Worm (Caenorhabditis elegans) whole organism, late embryonic: ENCODE measurements around the gene srsx-32.

Source experiments
- C08G9.2 ChIP-seq: sonication (generic microtip); optimal IDR thresholded peaks from 2 replicates; lab custom pipeline; 2016; ENCODE audit warnings: mild to moderate bottlenecking, missing genetic modification characterization, moderate library complexity, missing compliant biosample characterization
- K02D7.2 ChIP-seq: sonication (generic microtip); optimal IDR thresholded peaks from 2 replicates; lab custom pipeline; 2017; ENCODE audit warnings: mild to moderate bottlenecking, missing genetic modification characterization, missing compliant biosample characterization
- K09A11.1 ChIP-seq: sonication (generic microtip); optimal IDR thresholded peaks from 2 replicates; lab custom pipeline; 2017; ENCODE audit warnings: antibody characterized with exemption, mild to moderate bottlenecking, missing genetic modification characterization, missing compliant biosample characterization; ENCODE audit not compliant: insufficient read depth
- T23F11.4 ChIP-seq: fragments of 200-800 bp; sonication (Bioruptor generic); optimal IDR thresholded peaks from 2 replicates; lab custom pipeline; 2018; ENCODE audit warnings: mild to moderate bottlenecking, missing genetic modification characterization, missing compliant biosample characterization
- Y22D7AL.16 ChIP-seq: sonication (generic microtip); optimal IDR thresholded peaks from 2 replicates; lab custom pipeline; 2016; ENCODE audit warnings: missing genetic modification characterization, missing compliant biosample characterization
- ceh-18 ChIP-seq: sonication (generic microtip); optimal IDR thresholded peaks from 2 replicates; lab custom pipeline; 2016; ENCODE audit warnings: missing genetic modification characterization, missing compliant biosample characterization
- ceh-22 ChIP-seq: sonication (generic microtip); optimal IDR thresholded peaks from 2 replicates; lab custom pipeline; 2017; ENCODE audit warnings: missing biosample characterization, missing genetic modification characterization
- ceh-24 ChIP-seq: sonication (generic microtip); optimal IDR thresholded peaks from 2 replicates; lab custom pipeline; 2016; ENCODE audit warnings: mild to moderate bottlenecking, missing genetic modification characterization, missing compliant biosample characterization
- ceh-30 ChIP-seq: fragments of 150-350 bp; optimal IDR thresholded peaks from 2 replicates; lab custom pipeline; 2014; ENCODE audit warnings: missing biosample characterization, missing genetic modification characterization
- ceh-31 ChIP-seq: sonication (generic microtip); optimal IDR thresholded peaks from 2 replicates; lab custom pipeline; 2016; ENCODE audit warnings: missing genetic modification characterization, missing compliant biosample characterization
- ceh-45 ChIP-seq: fragments of 200-800 bp; sonication (Bioruptor generic); IDR thresholded peaks from 2 replicates; pipeline ENCODE4 v1.3.6; 2022; ENCODE audit warnings: missing genetic modification reagents, missing genetic modification characterization, missing compliant biosample characterization
- ceh-48 ChIP-seq: sonication (generic microtip); optimal IDR thresholded peaks from 2 replicates; lab custom pipeline; 2016; ENCODE audit warnings: missing genetic modification characterization, inconsistent platforms, missing compliant biosample characterization
- ceh-9 ChIP-seq: sonication (generic microtip); optimal IDR thresholded peaks from 2 replicates; lab custom pipeline; 2016; ENCODE audit warnings: mild to moderate bottlenecking, missing genetic modification characterization, inconsistent platforms, missing compliant biosample characterization
- dmd-4 ChIP-seq: sonication (generic microtip); optimal IDR thresholded peaks from 2 replicates; lab custom pipeline; 2016; ENCODE audit warnings: borderline replicate concordance, missing genetic modification characterization, missing compliant biosample characterization
- dve-1 ChIP-seq: sonication (generic microtip); optimal IDR thresholded peaks from 2 replicates; lab custom pipeline; 2017; ENCODE audit warnings: antibody characterized with exemption, mild to moderate bottlenecking, missing genetic modification characterization, missing compliant biosample characterization
- elt-2 ChIP-seq: sonication (generic microtip); optimal IDR thresholded peaks from 2 replicates; lab custom pipeline; 2016; ENCODE audit warnings: missing genetic modification reagents, missing genetic modification characterization, missing compliant biosample characterization
- elt-4 ChIP-seq: sonication (generic microtip); optimal IDR thresholded peaks from 2 replicates; lab custom pipeline; 2016; ENCODE audit warnings: missing genetic modification characterization, missing compliant biosample characterization
- ets-4 ChIP-seq: sonication (generic microtip); optimal IDR thresholded peaks from 2 replicates; lab custom pipeline; 2016; ENCODE audit warnings: missing genetic modification characterization, missing compliant biosample characterization
- fkh-10 ChIP-seq: fragments of 150-350 bp; optimal IDR thresholded peaks from 2 replicates; lab custom pipeline; 2014; ENCODE audit warnings: missing biosample characterization, missing genetic modification reagents, missing genetic modification characterization
- fkh-6 ChIP-seq: sonication (generic microtip); optimal IDR thresholded peaks from 2 replicates; lab custom pipeline; 2016; ENCODE audit warnings: missing genetic modification characterization, missing compliant biosample characterization
- hlh-13 ChIP-seq: fragments of 200-800 bp; sonication (Bioruptor generic); optimal IDR thresholded peaks from 2 replicates; lab custom pipeline; 2018; ENCODE audit warnings: mild to moderate bottlenecking, missing genetic modification characterization, missing compliant biosample characterization
- hlh-15 ChIP-seq: sonication (generic microtip); optimal IDR thresholded peaks from 2 replicates; lab custom pipeline; 2016; ENCODE audit warnings: missing genetic modification characterization, missing compliant biosample characterization
- hlh-8 ChIP-seq: sonication (generic microtip); optimal IDR thresholded peaks from 2 replicates; lab custom pipeline; 2016; ENCODE audit warnings: missing genotype, missing genetic modification characterization, missing compliant biosample characterization
- madf-2 ChIP-seq: sonication (generic microtip); optimal IDR thresholded peaks from 2 replicates; lab custom pipeline; 2017; ENCODE audit warnings: missing genetic modification characterization, missing compliant biosample characterization
- mec-3 ChIP-seq: sonication (generic microtip); optimal IDR thresholded peaks from 2 replicates; lab custom pipeline; 2016; ENCODE audit warnings: borderline replicate concordance, missing genetic modification characterization, missing compliant biosample characterization
- nhr-11 ChIP-seq: fragments of 150-350 bp; optimal IDR thresholded peaks from 2 replicates; lab custom pipeline; 2014; ENCODE audit warnings: missing biosample characterization, missing genetic modification characterization
- npax-4 ChIP-seq: sonication (generic microtip); optimal IDR thresholded peaks from 2 replicates; lab custom pipeline; 2016; ENCODE audit warnings: missing genetic modification characterization, missing compliant biosample characterization
- pax-1 ChIP-seq: fragments of 150-350 bp; optimal IDR thresholded peaks from 2 replicates; lab custom pipeline; 2014; ENCODE audit warnings: missing biosample characterization, missing genetic modification characterization
- pha-2 ChIP-seq: sonication (generic microtip); optimal IDR thresholded peaks from 2 replicates; lab custom pipeline; 2017; ENCODE audit warnings: mild to moderate bottlenecking, missing genetic modification characterization, missing compliant biosample characterization
- pqm-1 ChIP-seq: sonication (generic microtip); optimal IDR thresholded peaks from 2 replicates; lab custom pipeline; 2016; ENCODE audit warnings: missing genetic modification characterization, missing compliant biosample characterization
- ref-2 ChIP-seq: sonication (generic microtip); optimal IDR thresholded peaks from 2 replicates; lab custom pipeline; 2016; ENCODE audit warnings: missing genetic modification characterization, missing compliant biosample characterization
- rnt-1 ChIP-seq: sonication (generic microtip); optimal IDR thresholded peaks from 2 replicates; lab custom pipeline; 2016; ENCODE audit warnings: missing genetic modification characterization, missing compliant biosample characterization
- sox-2 ChIP-seq: fragments of 200-800 bp; sonication (Bioruptor generic); IDR thresholded peaks from 2 replicates; pipeline ENCODE4 v1.3.6; 2022; ENCODE audit warnings: missing genetic modification reagents, missing genetic modification characterization, missing compliant biosample characterization
- sox-4 ChIP-seq: sonication (generic microtip); optimal IDR thresholded peaks from 2 replicates; lab custom pipeline; 2017; ENCODE audit warnings: mild to moderate bottlenecking, missing genetic modification characterization, inconsistent platforms, missing compliant biosample characterization
- syd-9 ChIP-seq: sonication (generic microtip); optimal IDR thresholded peaks from 2 replicates; lab custom pipeline; 2016; ENCODE audit warnings: mild to moderate bottlenecking, missing genetic modification characterization, moderate library complexity, missing compliant biosample characterization
- tbx-2 ChIP-seq: sonication (generic microtip); optimal IDR thresholded peaks from 2 replicates; lab custom pipeline; 2016; ENCODE audit warnings: missing genetic modification characterization, missing compliant biosample characterization
- tbx-7 ChIP-seq: sonication (generic microtip); optimal IDR thresholded peaks from 2 replicates; lab custom pipeline; 2016; ENCODE audit warnings: missing genotype, missing genetic modification characterization, missing compliant biosample characterization
- ttx-3 ChIP-seq: sonication (generic microtip); optimal IDR thresholded peaks from 2 replicates; lab custom pipeline; 2016; ENCODE audit warnings: missing genetic modification reagents, missing genetic modification characterization, missing compliant biosample characterization
- unc-55 ChIP-seq: sonication (generic microtip); optimal IDR thresholded peaks from 2 replicates; lab custom pipeline; 2017; ENCODE audit warnings: missing biosample characterization, missing genetic modification reagents, missing genetic modification characterization
- unc-86 ChIP-seq: sonication (generic microtip); optimal IDR thresholded peaks from 2 replicates; lab custom pipeline; 2016; ENCODE audit warnings: missing genetic modification characterization, missing compliant biosample characterization
- zip-5 ChIP-seq: sonication (generic microtip); optimal IDR thresholded peaks from 2 replicates; lab custom pipeline; 2016; ENCODE audit warnings: missing genetic modification characterization, missing compliant biosample characterization
- ztf-16 ChIP-seq: sonication (generic microtip); optimal IDR thresholded peaks from 2 replicates; lab custom pipeline; 2017; ENCODE audit warnings: missing genetic modification characterization, missing compliant biosample characterization

srsx-32 gene

DNA sequence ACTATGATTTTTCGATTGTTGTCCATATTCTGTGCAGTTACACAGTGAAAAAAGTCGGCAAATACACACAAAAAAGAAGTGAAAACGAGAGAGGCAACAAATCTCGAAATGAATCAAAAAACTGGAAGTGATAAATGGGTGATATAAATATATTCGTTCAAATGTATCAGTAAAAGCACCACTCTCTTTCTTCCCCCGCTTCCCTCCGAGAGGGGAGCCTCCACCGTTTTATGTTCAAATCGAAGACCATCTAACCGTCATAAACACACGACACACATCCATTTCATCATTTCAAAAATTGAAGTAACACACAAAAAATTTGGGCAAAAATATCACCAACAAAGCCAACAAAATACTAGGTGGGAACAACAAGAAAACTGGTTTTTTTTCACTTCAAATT, 9.9 kb downstream of the srsx-32 start, which contains the start of gene F20A1.6:
Gene F20A1.6 (minus strand): TSS at position 101 of the 400 bp plus-strand sequence.
- TF ChIP-seq sox-4 (tag; lab: Kevin White, UChicago) (no peak), elt-2 (tag; lab: Kevin White, UChicago) (no peak), T23F11.4 (GFP tag; lab: Kevin White, UChicago) (no peak), fkh-6 (no peak), dve-1 (tag; lab: Kevin White, UChicago) (no peak), hlh-13 (GFP tag; lab: Kevin White, UChicago) (no peak), pqm-1 (tag; lab: Kevin White, UChicago) (no peak), ets-4 (no peak), ceh-22 (tag; lab: Kevin White, UChicago) (no peak), syd-9 (no peak), elt-4 (tag; lab: Kevin White, UChicago) (no peak), nhr-11 (tag; lab: Kevin White, UChicago) (no peak), ceh-24 (tag; lab: Kevin White, UChicago) (no peak), rnt-1 (tag; lab: Kevin White, UChicago) (no peak), pha-2 (no peak), ttx-3 (tag; lab: Kevin White, UChicago) (no peak), sox-2 (GFP tag; lab: Robert Waterston, UW) (no peak), unc-55 (GFP tag; lab: Kevin White, UChicago) (no peak), ceh-31 (tag; lab: Kevin White, UChicago) (no peak), K02D7.2 (no peak)

DNA sequence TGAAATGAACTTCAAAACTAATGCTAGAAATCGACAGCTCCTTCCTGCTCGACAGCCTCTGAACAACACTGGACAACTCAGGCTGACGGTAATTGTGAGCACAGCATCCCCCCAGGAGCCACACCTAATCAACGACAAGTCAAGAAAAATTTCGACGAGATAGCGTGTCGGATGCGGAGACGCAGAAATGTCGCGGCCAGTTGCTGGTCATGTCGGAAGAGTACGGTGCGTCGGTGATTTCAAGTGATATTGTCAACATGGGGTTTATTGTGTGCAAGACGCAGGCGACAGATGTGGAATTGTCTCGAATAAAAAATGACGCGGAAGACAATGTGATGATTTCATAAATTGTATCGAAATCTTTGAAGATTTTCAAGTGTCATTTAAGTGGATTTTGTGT, 19.3 kb downstream of the srsx-32 start, which contains the start of gene twk-11:
Gene twk-11 (minus strand): TSS at position 101 of the 400 bp plus-strand sequence.
- TF ChIP-seq dve-1 (tag; lab: Kevin White, UChicago) (no peak), syd-9 (no peak), ceh-31 (tag; lab: Kevin White, UChicago) (no peak), ztf-16 (tag; lab: Kevin White, UChicago) (no peak), ceh-48 (tag; lab: Kevin White, UChicago) (no peak), K09A11.1 (tag; lab: Kevin White, UChicago) (no peak), pax-1 (tag; lab: Kevin White, UChicago) (no peak), ceh-9 (tag; lab: Kevin White, UChicago) (no peak), dmd-4 (no peak), sox-4 (tag; lab: Kevin White, UChicago) (no peak), ref-2 (tag; lab: Kevin White, UChicago) (no peak), ceh-24 (tag; lab: Kevin White, UChicago) (no peak), Y22D7AL.16 (tag; lab: Kevin White, UChicago) (no peak), npax-4 (tag; lab: Kevin White, UChicago) (no peak), nhr-11 (tag; lab: Kevin White, UChicago) (no peak), hlh-13 (GFP tag; lab: Kevin White, UChicago) (no peak)

DNA sequence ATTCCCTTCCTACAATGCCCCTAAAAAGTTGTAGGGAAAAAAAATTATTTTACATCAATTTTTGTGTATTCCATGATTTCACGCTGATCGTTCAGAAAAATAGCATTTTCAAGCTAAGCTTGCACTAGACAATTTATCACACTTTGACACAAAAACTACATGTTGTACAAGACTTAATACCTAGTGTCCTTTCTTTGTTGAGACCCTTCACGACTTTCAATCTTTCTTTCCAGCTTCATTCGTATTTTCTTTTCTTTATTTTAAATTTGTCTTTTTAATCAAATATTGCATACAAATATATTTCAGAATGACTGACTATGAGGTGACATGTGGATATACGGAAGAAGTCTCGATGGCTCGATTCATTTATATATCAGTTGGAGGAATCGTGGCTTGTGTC, 28.8 kb downstream of the srsx-32 start, which contains the start of gene F20A1.2:
Gene F20A1.2 (plus strand): TSS at position 301 of the 400 bp plus-strand sequence.
- TF ChIP-seq ceh-31 (tag; lab: Kevin White, UChicago) (no peak), C08G9.2 (tag; lab: Kevin White, UChicago) (no peak)

DNA sequence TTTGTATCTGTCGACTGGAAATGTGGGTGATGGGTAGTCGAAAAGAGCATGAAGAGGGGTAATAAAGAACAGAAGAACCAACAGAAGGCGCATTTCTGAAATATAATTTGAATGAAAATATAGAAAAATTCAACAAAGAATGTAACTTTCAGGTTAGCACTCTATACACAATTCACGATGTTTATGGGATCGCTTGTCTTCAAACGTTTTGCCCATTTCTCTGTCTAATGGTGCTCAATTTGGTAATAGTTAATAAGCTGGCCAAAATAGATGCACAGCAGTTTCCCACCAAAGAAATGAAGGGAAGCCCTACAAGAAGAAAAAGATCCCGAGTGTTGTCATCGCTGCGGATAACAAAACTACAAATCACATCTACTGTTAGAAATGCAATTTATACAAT, 30.4 kb downstream of the srsx-32 start, which contains the start of gene F20A1.8:
Gene F20A1.8 (minus strand): TSS at position 101 of the 400 bp plus-strand sequence.
- TF ChIP-seq unc-86 (tag; lab: Kevin White, UChicago) (no peak), madf-2 (tag; lab: Kevin White, UChicago) (no peak), mec-3 (no peak)

DNA sequence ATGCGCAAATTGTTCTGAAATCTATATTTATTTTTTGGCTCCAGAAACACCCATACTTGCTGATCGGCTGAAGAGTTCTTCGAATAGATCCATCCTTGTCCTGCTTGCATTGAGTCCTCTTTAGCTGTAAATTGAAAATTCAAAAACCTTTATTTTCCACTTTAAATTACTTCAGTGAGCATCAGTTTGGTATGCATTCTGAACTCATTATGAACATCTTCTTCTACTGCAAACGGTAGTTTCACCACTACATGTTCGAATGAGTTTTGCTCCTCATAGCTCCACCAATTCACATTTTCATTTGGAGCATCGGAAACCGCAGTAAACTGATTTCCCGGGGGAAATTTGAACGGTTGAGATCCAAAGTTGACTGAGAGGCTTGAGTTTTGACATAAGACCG, 33.0 kb downstream of the srsx-32 start:
- TF ChIP-seq zip-5 (tag; lab: Kevin White, UChicago) (no peak), ref-2 (tag; lab: Kevin White, UChicago) (no peak), tbx-7 (no peak), hlh-8 (no peak), ceh-45 (GFP tag; lab: Robert Waterston, UW) (no peak), ceh-9 (tag; lab: Kevin White, UChicago) (no peak), ceh-30 (no peak), elt-2 (tag; lab: Kevin White, UChicago) (no peak), fkh-10 (no peak), ceh-18 (tag; lab: Kevin White, UChicago) (no peak), pax-1 (tag; lab: Kevin White, UChicago) (no peak), unc-55 (GFP tag; lab: Kevin White, UChicago) (no peak), npax-4 (tag; lab: Kevin White, UChicago) (no peak), tbx-2 (tag; lab: Kevin White, UChicago) (no peak), hlh-15 (tag; lab: Kevin White, UChicago) (no peak)
